Worm (Caenorhabditis elegans) whole organism, L1 larva: ENCODE data around the gene F40E10.5.
A peak's percentile ranks its signal among the peaks of the same experiment; 100 is the strongest.

Experiments
- C16A3.4 ChIP-seq: fragments of 150-350 bp; optimal IDR thresholded peaks from 2 replicates; lab custom pipeline; 2014; ENCODE audit warnings: missing biosample characterization, missing genetic modification characterization
- C34B4.2 ChIP-seq: sonication (generic microtip); optimal IDR thresholded peaks from 2 replicates; lab custom pipeline; 2017; ENCODE audit warnings: mild to moderate bottlenecking, missing genetic modification characterization, missing compliant biosample characterization
- ceh-63 ChIP-seq: fragments of 200-800 bp; sonication (Bioruptor generic); optimal IDR thresholded peaks from 2 replicates; lab custom pipeline; 2018; ENCODE audit warnings: mild to moderate bottlenecking, missing genetic modification characterization, missing compliant biosample characterization
- dsc-1 ChIP-seq: sonication (generic microtip); optimal IDR thresholded peaks from 2 replicates; lab custom pipeline; 2016; ENCODE audit warnings: mild to moderate bottlenecking, missing genetic modification characterization, missing compliant biosample characterization
- efl-1 ChIP-seq, 4 experiments: fragments of 150-350 bp; optimal IDR thresholded peaks in 3 of 4; peaks in 1 of 4; 1 replicate in 1 of 4; 2 replicates in 3 of 4; lab custom pipeline; 2014; ENCODE audit warnings: missing biosample characterization in 2 of 4, missing genetic modification characterization in 2 of 4, missing genetic modification reagents in 2 of 4
- efl-3 ChIP-seq: fragments of 200-800 bp; sonication (Bioruptor generic); optimal IDR thresholded peaks from 2 replicates; lab custom pipeline; 2018; ENCODE audit warnings: mild to moderate bottlenecking, missing genetic modification characterization, missing compliant biosample characterization
- elt-3 ChIP-seq, 6 experiments: fragments of 150-350 bp in 1 of 6; sonication (generic microtip); optimal IDR thresholded peaks; 2 replicates each; lab custom pipeline; 2017 to 2018; ENCODE audit warnings: missing biosample characterization in 6 of 6, missing genetic modification characterization in 6 of 6, inconsistent platforms in 1 of 6
- fkh-10 ChIP-seq: sonication (generic microtip); optimal IDR thresholded peaks from 2 replicates; lab custom pipeline; 2017; ENCODE audit warnings: missing biosample characterization, missing genetic modification reagents, missing genetic modification characterization
- fkh-4 ChIP-seq: sonication (generic microtip); optimal IDR thresholded peaks from 2 replicates; lab custom pipeline; 2016; ENCODE audit warnings: missing compliant biosample characterization, missing genetic modification characterization, borderline replicate concordance
- fos-1 ChIP-seq: fragments of 150-350 bp; optimal IDR thresholded peaks from 2 replicates; lab custom pipeline; 2014; ENCODE audit warnings: missing biosample characterization, missing genetic modification characterization
- grh-1 ChIP-seq: fragments of 200-800 bp; sonication (Bioruptor generic); IDR thresholded peaks from 2 replicates; pipeline ENCODE4 v1.3.6; 2022; ENCODE audit warnings: missing genetic modification reagents, missing genetic modification characterization, missing compliant biosample characterization
- hlh-4 ChIP-seq: sonication (generic microtip); optimal IDR thresholded peaks from 2 replicates; lab custom pipeline; 2016; ENCODE audit warnings: mild to moderate bottlenecking, missing genetic modification characterization, missing compliant biosample characterization
- isw-1 ChIP-seq: fragments of 200-800 bp; sonication (Bioruptor generic); IDR thresholded peaks from 2 replicates; pipeline ENCODE4 v1.3.6; 2022; ENCODE audit warnings: missing genetic modification characterization, missing compliant biosample characterization
- lin-14 ChIP-seq: fragments of 200-800 bp; sonication (Bioruptor generic); optimal IDR thresholded peaks from 2 replicates; lab custom pipeline; 2018; ENCODE audit warnings: mild to moderate bottlenecking, missing genetic modification characterization, moderate library complexity, missing compliant biosample characterization
- lin-39 ChIP-seq: fragments of 150-350 bp; optimal IDR thresholded peaks from 2 replicates; lab custom pipeline; 2014; ENCODE audit warnings: missing biosample characterization, missing genetic modification reagents, missing genetic modification characterization
- lir-3 ChIP-seq: sonication (generic microtip); optimal IDR thresholded peaks from 2 replicates; lab custom pipeline; 2016; ENCODE audit warnings: mild to moderate bottlenecking, missing genetic modification characterization, moderate library complexity, missing compliant biosample characterization; ENCODE audit not compliant: poor library complexity
- mab-9 ChIP-seq: fragments of 200-800 bp; sonication (Bioruptor generic); IDR thresholded peaks from 2 replicates; pipeline ENCODE4 v1.3.6; 2022; ENCODE audit warnings: missing genetic modification reagents, missing genetic modification characterization, missing compliant biosample characterization
- mef-2 ChIP-seq: fragments of 150-350 bp; optimal IDR thresholded peaks from 2 replicates; lab custom pipeline; 2014; ENCODE audit warnings: missing biosample characterization, missing genetic modification characterization
- mep-1 ChIP-seq: fragments of 150-350 bp; optimal IDR thresholded peaks from 2 replicates; lab custom pipeline; 2014; ENCODE audit warnings: missing biosample characterization, missing genetic modification characterization
- nhr-11 ChIP-seq: fragments of 150-350 bp; optimal IDR thresholded peaks from 2 replicates; lab custom pipeline; 2014; ENCODE audit warnings: missing biosample characterization, missing genetic modification characterization
- nhr-12 ChIP-seq: sonication (generic microtip); optimal IDR thresholded peaks from 2 replicates; lab custom pipeline; 2017; ENCODE audit warnings: missing biosample characterization, missing genetic modification characterization
- nhr-19 ChIP-seq: fragments of 200-800 bp; sonication (Bioruptor generic); conservative IDR thresholded peaks from 2 replicates; pipeline ENCODE4 v1.3.6; 2022; ENCODE audit warnings: missing genetic modification characterization, missing compliant biosample characterization
- nhr-20 ChIP-seq: sonication (generic microtip); optimal IDR thresholded peaks from 2 replicates; lab custom pipeline; 2016; ENCODE audit warnings: mild to moderate bottlenecking, missing genetic modification characterization, missing compliant biosample characterization
- nhr-28 ChIP-seq: fragments of 150-350 bp; optimal IDR thresholded peaks from 2 replicates; lab custom pipeline; 2014; ENCODE audit warnings: missing biosample characterization, missing genetic modification characterization
- nhr-71 ChIP-seq: sonication (generic microtip); optimal IDR thresholded peaks from 2 replicates; lab custom pipeline; 2016; ENCODE audit warnings: mild to moderate bottlenecking, missing genetic modification characterization, moderate library complexity, missing compliant biosample characterization
- pag-3 ChIP-seq: sonication (generic microtip); optimal IDR thresholded peaks from 2 replicates; lab custom pipeline; 2017; ENCODE audit warnings: missing genetic modification characterization, mild to moderate bottlenecking, missing compliant biosample characterization, antibody characterized with exemption, borderline replicate concordance; ENCODE audit not compliant: insufficient read depth
- pqm-1 ChIP-seq: sonication (generic microtip); optimal IDR thresholded peaks from 3 replicates; lab custom pipeline; 2017; ENCODE audit warnings: missing biosample characterization, missing genetic modification characterization
- rnt-1 ChIP-seq: sonication (generic microtip); optimal IDR thresholded peaks from 2 replicates; lab custom pipeline; 2016; ENCODE audit warnings: mild to moderate bottlenecking, missing genetic modification characterization, moderate library complexity, missing compliant biosample characterization
- skn-1 ChIP-seq: fragments of 150-350 bp; optimal IDR thresholded peaks from 2 replicates; lab custom pipeline; 2014; ENCODE audit warnings: missing biosample characterization, missing genetic modification characterization
- snpc-4 ChIP-seq: fragments of 150-350 bp; optimal IDR thresholded peaks from 2 replicates; lab custom pipeline; 2014; ENCODE audit warnings: missing biosample characterization, missing genetic modification characterization
- snu-23 ChIP-seq: sonication (generic microtip); optimal IDR thresholded peaks from 2 replicates; lab custom pipeline; 2016; ENCODE audit warnings: missing genetic modification characterization, missing compliant biosample characterization
- swsn-7 ChIP-seq: sonication (generic microtip); optimal IDR thresholded peaks from 2 replicates; lab custom pipeline; 2016; ENCODE audit warnings: missing genetic modification characterization, missing compliant biosample characterization
- tlp-1 ChIP-seq: fragments of 150-350 bp; optimal IDR thresholded peaks from 2 replicates; lab custom pipeline; 2014; ENCODE audit warnings: missing biosample characterization, missing genetic modification characterization
- unc-98 ChIP-seq: fragments of 200-800 bp; sonication (Bioruptor generic); IDR thresholded peaks from 2 replicates; pipeline ENCODE4 v1.3.6; 2022; ENCODE audit warnings: missing genetic modification characterization, missing compliant biosample characterization

Gene F40E10.5

ce11 chrX:14680474-14680873, 21.1 kb upstream of the F40E10.5 start:
- TF ChIP-seq lin-14 (GFP tag; lab: Kevin White, UChicago) (no peak), rnt-1 (tag; lab: Kevin White, UChicago) (peak; percentile 10), efl-1 (optimal IDR thresholded peaks at IDR 0.05; lab: Kevin White, UChicago) (no peak), efl-1 (GFP tag; optimal IDR thresholded peaks at IDR 0.05 in 1 of 2; lab: Kevin White, UChicago) (peak in 1 of 2 experiments; percentile 6), grh-1 (no peak), snpc-4 (tag; lab: Kevin White, UChicago) (peak; percentile 84), tlp-1 (tag; lab: Kevin White, UChicago) (no peak), dsc-1 (tag; lab: Kevin White, UChicago) (no peak)

ce11 chrX:14684406-14684927, 17.1 kb upstream of the F40E10.5 start, which contains the start of gene csq-1:
Gene csq-1, plus strand, starts transcription at chrX:14684877.
- TF ChIP-seq nhr-19 (GFP tag; lab: Robert Waterston, UW): peak; percentile 30
- TF ChIP-seq mef-2 (tag; lab: Kevin White, UChicago): no peak
- no peak for TF ChIP-seq efl-1 (optimal IDR thresholded peaks at IDR 0.05; lab: Kevin White, UChicago)
- peak in 1 of 2 experiments; percentile 86 for TF ChIP-seq efl-1 (GFP tag; optimal IDR thresholded peaks at IDR 0.05 in 1 of 2; lab: Kevin White, UChicago)
- TF ChIP-seq mep-1 (tag; lab: Kevin White, UChicago): no peak
- no peak for TF ChIP-seq pqm-1 (tag; lab: Kevin White, UChicago)
- no peak for TF ChIP-seq hlh-4 (tag; lab: Kevin White, UChicago)
- TF ChIP-seq lin-39 (tag; lab: Kevin White, UChicago): no peak
- TF ChIP-seq fkh-10: peak; percentile 31
- peak; percentile 22 for TF ChIP-seq snu-23 (GFP tag; lab: Kevin White, UChicago)
- peak; percentile 89 for TF ChIP-seq pag-3 (tag; lab: Kevin White, UChicago)
- no peak for TF ChIP-seq grh-1
- TF ChIP-seq unc-98: no peak
- peak; percentile 59 for TF ChIP-seq rnt-1 (tag; lab: Kevin White, UChicago)
- no peak for TF ChIP-seq elt-3 (tag; optimal IDR thresholded peaks at IDR 0.05; lab: Kevin White, UChicago)
- TF ChIP-seq nhr-71 (tag; lab: Kevin White, UChicago): peak; percentile 45
- TF ChIP-seq nhr-20 (tag; lab: Kevin White, UChicago): no peak
- peak; percentile 82 for TF ChIP-seq lin-14 (GFP tag; lab: Kevin White, UChicago)
- no peak for TF ChIP-seq fos-1 (tag; lab: Kevin White, UChicago)
- TF ChIP-seq dsc-1 (tag; lab: Kevin White, UChicago): no peak

ce11 chrX:14692905-14693304, 8.7 kb upstream of the F40E10.5 start, which contains the start of gene sox-3:
Gene sox-3, minus strand, starts transcription at chrX:14693005.
- TF ChIP-seq nhr-12 (tag; lab: Kevin White, UChicago): no peak
- no peak for TF ChIP-seq C34B4.2 (tag; lab: Kevin White, UChicago)
- TF ChIP-seq nhr-19 (GFP tag; lab: Robert Waterston, UW): no peak
- no peak for TF ChIP-seq nhr-28
- TF ChIP-seq lin-39 (tag; lab: Kevin White, UChicago): no peak
- TF ChIP-seq isw-1: no peak
- no peak for TF ChIP-seq nhr-11 (tag; lab: Kevin White, UChicago)
- no peak for TF ChIP-seq mef-2 (tag; lab: Kevin White, UChicago)
- TF ChIP-seq C16A3.4 (tag; lab: Kevin White, UChicago): no peak
- TF ChIP-seq swsn-7 (tag; lab: Kevin White, UChicago): no peak
- no peak for TF ChIP-seq ceh-63 (GFP tag; lab: Kevin White, UChicago)
- TF ChIP-seq skn-1: no peak
- TF ChIP-seq lir-3: no peak
- no peak for TF ChIP-seq fkh-4 (tag; lab: Kevin White, UChicago)
- TF ChIP-seq efl-3: no peak
- no peak for TF ChIP-seq pqm-1 (tag; lab: Kevin White, UChicago)
- TF ChIP-seq mab-9 (GFP tag; lab: Robert Waterston, UW): no peak
- TF ChIP-seq snu-23 (GFP tag; lab: Kevin White, UChicago): no peak
- TF ChIP-seq, all 84 proteins: peak for 0
